Fruit fly (Drosophila melanogaster) whole organism, embryonic: Measurements from ENCODE around the gene CG5618.

Experiments
- Bdp1 ChIP-seq: fragments of 200-800 bp; sonication (Bioruptor generic); optimal IDR thresholded peaks from 3 replicates; lab custom pipeline; 2016; ENCODE audit warnings: missing biosample characterization, missing genetic modification characterization
- CG10979 ChIP-seq: fragments of 200-800 bp; sonication (Bioruptor generic); optimal IDR thresholded peaks from 2 replicates; lab custom pipeline; 2018; ENCODE audit warnings: missing biosample characterization, mild to moderate bottlenecking, missing genetic modification characterization, moderate library complexity
- CG14965 ChIP-seq: fragments of 200-800 bp; sonication (Bioruptor generic); optimal IDR thresholded peaks from 2 replicates; lab custom pipeline; 2016; ENCODE audit warnings: missing biosample characterization, missing genetic modification characterization, borderline replicate concordance
- HHEX ChIP-seq: fragments of 200-800 bp; sonication (Bioruptor generic); optimal IDR thresholded peaks from 3 replicates; lab custom pipeline; 2017; ENCODE audit warnings: missing biosample characterization, mild to moderate bottlenecking, missing genetic modification characterization, missing genetic modification reagents
- HmgD ChIP-seq: fragments of 200-800 bp; sonication (Bioruptor generic); optimal IDR thresholded peaks from 3 replicates; lab custom pipeline; 2016; ENCODE audit warnings: missing biosample characterization, missing genetic modification characterization
- bcd ChIP-seq: fragments of 200-800 bp; sonication (Bioruptor generic); optimal IDR thresholded peaks from 2 replicates; lab custom pipeline; 2017; ENCODE audit warnings: missing biosample characterization, mild to moderate bottlenecking, missing genetic modification characterization
- ewg ChIP-seq: fragments of 200-800 bp; sonication (Bioruptor generic); optimal IDR thresholded peaks from 3 replicates; lab custom pipeline; 2017; ENCODE audit warnings: mild to moderate bottlenecking, missing biosample characterization, missing genetic modification reagents, missing genetic modification characterization
- fru ChIP-seq: fragments of >200 bp; optimal IDR thresholded peaks from 2 replicates; lab custom pipeline; 2017
- kni ChIP-seq: fragments of 200-800 bp; sonication (Bioruptor generic); optimal IDR thresholded peaks from 3 replicates; lab custom pipeline; 2017; ENCODE audit warnings: mild to moderate bottlenecking, missing biosample characterization, missing genetic modification reagents, missing genetic modification characterization
- z ChIP-seq: fragments of 200-800 bp; sonication (Bioruptor generic); IDR thresholded peaks from 3 replicates; pipeline ENCODE4 v1.3.6; 2022; ENCODE audit warnings: missing biosample characterization, missing genetic modification characterization

DNA sequence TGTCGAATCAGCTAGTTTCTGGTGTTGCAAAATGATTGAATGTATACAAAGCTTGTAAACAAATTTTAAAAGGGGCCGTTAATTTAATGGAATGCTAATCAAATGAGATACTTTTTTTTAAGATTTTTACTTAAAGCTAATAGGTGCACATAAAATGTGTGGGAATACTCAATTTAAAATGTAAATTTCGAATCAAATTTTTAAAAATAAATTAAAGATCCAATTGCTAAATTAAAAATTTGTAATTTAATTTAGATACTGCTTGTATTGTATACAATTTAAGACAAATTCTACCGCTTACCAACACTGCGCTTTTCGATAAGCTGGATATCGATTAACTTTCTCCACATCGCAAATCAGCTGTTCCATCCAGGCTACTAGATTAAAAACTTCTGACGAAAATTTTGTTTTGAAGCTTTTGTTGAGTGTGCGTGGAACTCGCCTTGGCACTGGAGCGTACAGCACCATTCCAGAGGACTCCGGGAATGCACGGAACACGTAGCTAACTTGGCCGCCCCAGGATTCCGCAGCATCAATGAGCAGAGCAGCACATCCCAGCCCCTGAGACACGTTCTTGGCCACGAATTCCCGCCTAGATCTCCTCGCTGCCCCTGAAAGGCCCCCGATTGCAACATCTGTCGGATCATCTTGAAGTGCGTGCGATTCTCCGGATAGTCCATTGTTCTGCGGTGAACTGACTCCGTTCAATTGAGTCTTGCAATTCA lies 31.0 kb downstream of the CG5618 start, which contains the start of the genes CG5498 and fbl:
- TF ChIP-seq z (no peak), HmgD (GFP tag; lab: Kevin White, UChicago) (no peak), CG10979 (tag; lab: Kevin White, UChicago) (peak; percentile 52), ewg (GFP tag; lab: Kevin White, UChicago) (peak; percentile 29), CG14965 (GFP tag; lab: Kevin White, UChicago) (no peak), Bdp1 (GFP tag; lab: Kevin White, UChicago) (no peak), fru (lab: Kevin White, UChicago) (no peak), HHEX (GFP tag; lab: Kevin White, UChicago) (no peak), kni (peak; percentile 32), bcd (peak; percentile 65)
